Fruit fly (Drosophila melanogaster): ENCODE data around the gene REPTOR-BP.
A peak's percentile ranks its signal among the peaks of the same experiment; 100 is the strongest.

REPTOR-BP gene

dm6 chr2L:10268688-10269087, 4.8 kb downstream of the REPTOR-BP start, which contains the start of gene CG4957 (continued):
- TF ChIP-seq lbe (GFP tag; optimal IDR thresholded peaks at IDR 0.05) = no peak
- peak; percentile 14 for TF ChIP-seq Ets97D (GFP tag; optimal IDR thresholded peaks at IDR 0.05)
- TF ChIP-seq chinmo (GFP tag; IDR thresholded peaks at IDR 0.05; ENCODE audit: partially characterized antibody) = 0 out of 4 replicates have a peak, but pooled peaks have one; percentile 25
- TF ChIP-seq Dp (GFP tag; optimal IDR thresholded peaks at IDR 0.05) = peak; percentile 18
- TF ChIP-seq CG34224 (GFP tag; IDR thresholded peaks at IDR 0.05; ENCODE audit: partially characterized antibody) = 0 out of 3 replicates have a peak, but pooled peaks have one; percentile 14
- TF ChIP-seq CG32767 (GFP tag; IDR thresholded peaks at IDR 0.05) = no peak
- no peak for TF ChIP-seq CG1647 (GFP tag; optimal IDR thresholded peaks at IDR 0.05)
- TF ChIP-seq Fer1 (GFP tag; optimal IDR thresholded peaks at IDR 0.05) = no peak
- no peak for TF ChIP-seq CG31388 (GFP tag; optimal IDR thresholded peaks at IDR 0.05)
- TF ChIP-seq CG34376 (GFP tag; optimal IDR thresholded peaks at IDR 0.05) = no peak
- no peak for TF ChIP-seq seq (GFP tag; IDR thresholded peaks at IDR 0.05)
- TF ChIP-seq CG8290 (GFP tag; optimal IDR thresholded peaks at IDR 0.05) = no peak
- TF ChIP-seq CG8290 (tag; optimal IDR thresholded peaks at IDR 0.05) = no peak
- no peak for TF ChIP-seq CG18599 (GFP tag; optimal IDR thresholded peaks at IDR 0.05)
- peak; percentile 33 for TF ChIP-seq pzg (GFP tag; optimal IDR thresholded peaks at IDR 0.05)
- TF ChIP-seq Optix (GFP tag; IDR thresholded peaks at IDR 0.05) = no peak
- TF ChIP-seq vnd (GFP tag; IDR thresholded peaks at IDR 0.05; ENCODE audit: partially characterized antibody) = no peak
- TF ChIP-seq emc (GFP tag; optimal IDR thresholded peaks at IDR 0.05) = no peak

- TF ChIP-seq br (optimal IDR thresholded peaks at IDR 0.05) (no peak), dm (GFP tag; optimal IDR thresholded peaks at IDR 0.05) (peak; percentile 19), row (GFP tag; IDR thresholded peaks at IDR 0.05) (peak; percentile 14; the same call in 1 of the 3 replicates), CG34422 (GFP tag; IDR thresholded peaks at IDR 0.05) (0 out of 3 replicates have a peak, but pooled peaks have one; percentile 11), eve (GFP tag; optimal IDR thresholded peaks at IDR 0.05) (peak in 1 of 2 experiments; percentile 40), MESR4 (GFP tag; optimal IDR thresholded peaks at IDR 0.05) (peak; percentile 23), CG5180 (GFP tag; optimal IDR thresholded peaks at IDR 0.05) (peak; percentile 40), CG30020 (tag; optimal IDR thresholded peaks at IDR 0.05) (peak; percentile 90), wek (GFP tag; optimal IDR thresholded peaks at IDR 0.05) (peak; percentile 98), YL-1 (GFP tag; optimal IDR thresholded peaks at IDR 0.05) (peak; percentile 29), CG4617 (GFP tag; optimal IDR thresholded peaks at IDR 0.05; ENCODE audit: borderline replicate concordance) (peak; percentile 5), CG4854 (GFP tag; optimal IDR thresholded peaks at IDR 0.05) (no peak), CG1603 (tag; optimal IDR thresholded peaks at IDR 0.05) (peak; percentile 95), HmgZ (tag; optimal IDR thresholded peaks at IDR 0.05) (peak; percentile 10), hbn (GFP tag; IDR thresholded peaks at IDR 0.05; ENCODE audit: partially characterized antibody) (peak; percentile 36; the same call in 1 of the 2 replicates), pzg (GFP tag; optimal IDR thresholded peaks at IDR 0.05) (peak; percentile 31), pum (GFP tag; optimal IDR thresholded peaks at IDR 0.05) (no peak), Pdp1 (GFP tag; optimal IDR thresholded peaks at IDR 0.05) (peak in 1 of 2 experiments; percentile 81), gfzf (GFP tag; optimal IDR thresholded peaks at IDR 0.05) (peak; percentile 9), odd (GFP tag; optimal IDR thresholded peaks at IDR 0.05) (no peak), Dll (GFP tag; IDR thresholded peaks at IDR 0.05; ENCODE audit: partially characterized antibody) (0 out of 4 replicates have a peak, but pooled peaks have one; percentile 29), HHEX (GFP tag; optimal IDR thresholded peaks at IDR 0.05) (no peak), stwl (tag; optimal IDR thresholded peaks at IDR 0.05) (peak; percentile 36), pfk (GFP tag; optimal IDR thresholded peaks at IDR 0.05) (peak; percentile 91), cg (GFP tag; optimal IDR thresholded peaks at IDR 0.05) (peak; percentile 72), crc (GFP tag; optimal IDR thresholded peaks at IDR 0.05) (no peak), CG10565 (GFP tag; optimal IDR thresholded peaks at IDR 0.05) (no peak), crp (GFP tag; optimal IDR thresholded peaks at IDR 0.05) (peak; percentile 0 to 84), sc (optimal IDR thresholded peaks at IDR 0.05) (no peak), sc (GFP tag; optimal IDR thresholded peaks at IDR 0.05) (no peak), pan (optimal IDR thresholded peaks at IDR 0.05) (no peak), pan (GFP tag; optimal IDR thresholded peaks at IDR 0.05 in 1 of 2, IDR thresholded peaks at IDR 0.05 in 1 of 2) (no peak), MBD-R2 (GFP tag; IDR thresholded peaks at IDR 0.05) (peak; percentile 76)
Observed at dm6 chr2L:10269854-10270253, 5.9 kb downstream of the REPTOR-BP start, which contains the start of gene Mulk. TSS of gene Mulk (plus strand) at chr2L:10270051.
